Worm (Caenorhabditis elegans) whole organism, late embryonic: Measurements from ENCODE around the gene C18F10.7.

Experiments
- Y22D7AL.16 ChIP-seq: sonication (generic microtip); optimal IDR thresholded peaks from 2 replicates; lab custom pipeline; 2016; ENCODE audit warnings: missing genetic modification characterization, missing compliant biosample characterization
- ceh-9 ChIP-seq: sonication (generic microtip); optimal IDR thresholded peaks from 2 replicates; lab custom pipeline; 2016; ENCODE audit warnings: mild to moderate bottlenecking, missing genetic modification characterization, inconsistent platforms, missing compliant biosample characterization
- che-1 ChIP-seq: sonication (generic microtip); optimal IDR thresholded peaks from 2 replicates; lab custom pipeline; 2016; ENCODE audit warnings: mild to moderate bottlenecking, missing genetic modification characterization, missing compliant biosample characterization
- hlh-13 ChIP-seq: fragments of 200-800 bp; sonication (Bioruptor generic); optimal IDR thresholded peaks from 2 replicates; lab custom pipeline; 2018; ENCODE audit warnings: mild to moderate bottlenecking, missing genetic modification characterization, missing compliant biosample characterization
- lin-11 ChIP-seq: fragments of 200-800 bp; sonication (Bioruptor generic); optimal IDR thresholded peaks from 2 replicates; lab custom pipeline; 2018; ENCODE audit warnings: mild to moderate bottlenecking, missing genetic modification characterization, missing compliant biosample characterization
- nfya-1 ChIP-seq: sonication (generic microtip); optimal IDR thresholded peaks from 2 replicates; lab custom pipeline; 2017; ENCODE audit warnings: missing genetic modification characterization, mild to moderate bottlenecking, missing compliant biosample characterization, antibody characterized with exemption, moderate library complexity
- pqm-1 ChIP-seq: sonication (generic microtip); optimal IDR thresholded peaks from 2 replicates; lab custom pipeline; 2016; ENCODE audit warnings: missing genetic modification characterization, missing compliant biosample characterization
- unc-42 ChIP-seq: sonication (generic microtip); optimal IDR thresholded peaks from 2 replicates; lab custom pipeline; 2016; ENCODE audit warnings: missing genotype, missing genetic modification characterization, missing compliant biosample characterization
- unc-86 ChIP-seq: sonication (generic microtip); optimal IDR thresholded peaks from 2 replicates; lab custom pipeline; 2016; ENCODE audit warnings: missing genetic modification characterization, missing compliant biosample characterization

- TF ChIP-seq hlh-13 (GFP tag; lab: Kevin White, UChicago): no peak
- TF ChIP-seq unc-86 (tag; lab: Kevin White, UChicago): no peak
- TF ChIP-seq ceh-9: no peak
- no peak for TF ChIP-seq Y22D7AL.16 (tag; lab: Kevin White, UChicago)
- no peak for TF ChIP-seq unc-42
- no peak for TF ChIP-seq nfya-1 (tag; lab: Kevin White, UChicago)
- TF ChIP-seq pqm-1: no peak
- no peak for TF ChIP-seq lin-11
- no peak for TF ChIP-seq che-1 (tag; lab: Kevin White, UChicago)
These were observed 4.9 kb upstream of the C18F10.7 start for ce11 chrIII:6283024-6283423.
